Fruit fly (Drosophila melanogaster) whole organism, adult: Measurements from ENCODE around the gene CheB38c.

Experiments used
- CG12768 ChIP-seq: fragments of 200-800 bp; sonication (Bioruptor generic); optimal IDR thresholded peaks from 2 replicates; lab custom pipeline; 2017; ENCODE audit warnings: missing biosample characterization, missing genetic modification characterization, mild to moderate bottlenecking, moderate library complexity, missing genetic modification reagents
- CG14711 ChIP-seq: fragments of 200-800 bp; sonication (Bioruptor generic); optimal IDR thresholded peaks from 2 replicates; lab custom pipeline; 2018; ENCODE audit warnings: missing biosample characterization, mild to moderate bottlenecking, missing genetic modification characterization, moderate library complexity
- CG1620 ChIP-seq: fragments of 200-800 bp; sonication (Bioruptor generic); optimal IDR thresholded peaks from 2 replicates; lab custom pipeline; 2016; ENCODE audit warnings: missing biosample characterization, missing genetic modification characterization
- CG33017 ChIP-seq: fragments of 200-800 bp; sonication (Bioruptor generic); optimal IDR thresholded peaks from 2 replicates; lab custom pipeline; 2018; ENCODE audit warnings: missing biosample characterization, mild to moderate bottlenecking, missing genetic modification characterization, moderate library complexity
- CG5204 ChIP-seq: fragments of 200-800 bp; sonication (Bioruptor generic); optimal IDR thresholded peaks from 2 replicates; lab custom pipeline; 2016; ENCODE audit warnings: missing biosample characterization, missing genetic modification characterization
- CG7101 ChIP-seq: fragments of 200-800 bp; sonication (Bioruptor generic); optimal IDR thresholded peaks from 2 replicates; lab custom pipeline; 2018; ENCODE audit warnings: missing biosample characterization, mild to moderate bottlenecking, missing genetic modification characterization, moderate library complexity
- Mnt ChIP-seq: fragments of 200-800 bp; sonication (Bioruptor generic); optimal IDR thresholded peaks from 2 replicates; lab custom pipeline; 2016; ENCODE audit warnings: missing biosample characterization, mild to moderate bottlenecking, missing genetic modification characterization
- bab1 ChIP-seq: fragments of 200-800 bp; sonication (Bioruptor generic); optimal IDR thresholded peaks from 3 replicates; lab custom pipeline; 2019; ENCODE audit warnings: missing biosample characterization, mild to moderate bottlenecking, missing genetic modification characterization, moderate library complexity
- cic ChIP-seq: fragments of 200-800 bp; sonication (Bioruptor generic); optimal IDR thresholded peaks from 2 replicates; lab custom pipeline; 2017; ENCODE audit warnings: missing biosample characterization, mild to moderate bottlenecking, missing genetic modification characterization, moderate library complexity
- cnc ChIP-seq, 2 experiments: fragments of >200 bp; optimal IDR thresholded peaks; 2 replicates each; lab custom pipeline; 2017
- kay ChIP-seq: fragments of 200-800 bp; sonication (Bioruptor generic); peaks from one replicate; lab custom pipeline; 2016; ENCODE audit warnings: missing biosample characterization, missing genetic modification characterization, borderline replicate concordance
- ovo ChIP-seq: fragments of 200-800 bp; sonication (Bioruptor generic); optimal IDR thresholded peaks from 2 replicates; lab custom pipeline; 2016; ENCODE audit warnings: missing biosample characterization, missing genetic modification characterization
- pad ChIP-seq: fragments of 200-800 bp; sonication (Bioruptor generic); optimal IDR thresholded peaks from 3 replicates; lab custom pipeline; 2017; ENCODE audit warnings: missing biosample characterization, missing genetic modification characterization, mild to moderate bottlenecking, moderate library complexity, missing genetic modification reagents
- tj ChIP-seq: fragments of 200-800 bp; sonication (Bioruptor generic); optimal IDR thresholded peaks from 3 replicates; lab custom pipeline; 2017; ENCODE audit warnings: missing biosample characterization, mild to moderate bottlenecking, missing genetic modification characterization, moderate library complexity

DNA sequence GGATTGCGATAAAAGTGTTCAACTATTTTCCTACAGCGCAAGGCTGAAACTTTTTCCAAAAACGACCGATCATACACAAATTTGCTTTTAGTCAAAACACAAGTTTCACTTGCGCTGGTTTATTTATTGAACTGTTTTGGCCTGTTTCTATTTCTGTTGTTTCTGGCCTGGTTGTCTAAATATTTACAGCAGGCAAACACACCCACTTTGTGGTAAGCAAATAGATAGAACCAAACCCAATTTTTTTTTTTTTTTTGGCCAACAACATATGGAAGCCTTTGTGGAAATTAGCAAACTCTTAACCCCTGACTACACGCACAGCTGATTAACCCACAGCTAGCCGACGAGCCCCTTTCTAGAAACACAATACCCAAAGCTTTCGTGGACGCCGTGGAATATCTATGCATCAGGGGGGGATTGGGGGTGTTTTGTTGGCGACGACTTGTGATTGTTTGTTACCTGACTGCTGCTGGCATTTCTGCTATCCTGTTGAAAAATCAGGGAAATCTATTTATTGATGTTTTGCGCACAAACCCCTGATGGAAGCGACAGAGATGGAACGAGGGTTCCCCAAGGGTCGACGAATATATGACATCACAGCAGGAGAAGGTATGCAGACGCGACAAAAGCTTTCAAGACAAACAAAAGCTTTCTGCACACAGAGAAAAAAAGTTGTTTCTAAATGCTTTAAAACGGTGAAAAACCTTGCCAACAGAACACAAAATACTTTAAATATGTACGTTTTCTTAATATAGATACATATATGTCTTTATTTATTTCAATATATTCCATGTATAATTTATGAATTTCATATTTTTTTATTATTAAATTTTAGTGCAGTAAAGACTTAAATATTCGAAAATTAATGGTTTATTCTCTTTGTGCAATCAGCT lies 12.8 kb downstream of the CheB38c start:
- TF ChIP-seq CG14711 (tag; lab: Kevin White, UChicago) = no peak
- TF ChIP-seq bab1 = no peak
- no peak for TF ChIP-seq cnc (optimal IDR thresholded peaks at IDR 0.05; lab: Kevin White, UChicago)
- TF ChIP-seq CG33017 (tag; lab: Kevin White, UChicago) = peak; percentile 58
- TF ChIP-seq CG5204 (GFP tag; lab: Kevin White, UChicago) = no peak
- TF ChIP-seq tj (GFP tag; lab: Kevin White, UChicago) = no peak
- no peak for TF ChIP-seq cic (GFP tag; lab: Kevin White, UChicago)
- TF ChIP-seq kay (GFP tag; lab: Kevin White, UChicago) = no peak
- TF ChIP-seq pad (GFP tag; lab: Kevin White, UChicago) = peak; percentile 24
- TF ChIP-seq CG1620 (GFP tag; lab: Kevin White, UChicago) = no peak
- TF ChIP-seq CG7101 (tag; lab: Kevin White, UChicago) = peak; percentile 13
- no peak for TF ChIP-seq Mnt (GFP tag; lab: Kevin White, UChicago)
- TF ChIP-seq CG12768 (GFP tag; lab: Kevin White, UChicago) = no peak
- no peak for TF ChIP-seq ovo (GFP tag; lab: Kevin White, UChicago)
